Fruit fly (Drosophila melanogaster) Kc167 (cell line): ENCODE data around the gene CG10418.

Experiments
- Myc ChIP-seq: fragments of >200 bp; optimal IDR thresholded peaks from 2 replicates; lab custom pipeline; 2017; ENCODE audit warnings: missing external identifiers
- h ChIP-seq: fragments of >200 bp; optimal IDR thresholded peaks from 3 replicates; lab custom pipeline; 2018; ENCODE audit warnings: missing external identifiers
- psq ChIP-seq: fragments of >200 bp; optimal IDR thresholded peaks from 2 replicates; lab custom pipeline; 2017; ENCODE audit warnings: missing external identifiers
- ttk ChIP-seq: sonication (Bioruptor generic); optimal IDR thresholded peaks from 2 replicates; lab custom pipeline; 2017; ENCODE audit warnings: missing external identifiers

- TF ChIP-seq h (lab: Kevin White, UChicago) (no peak), ttk (lab: Kevin White, UChicago) (no peak), Myc (no peak), psq (no peak)
These were observed 13.8 kb downstream of the CG10418 start for dm6 chr3L:12350307-12350706.
